Worm (Caenorhabditis elegans) whole organism, young adult: Measurements from ENCODE around the gene C01G10.5.
A peak's percentile ranks its signal among the peaks of the same experiment; 100 is the strongest.

Source experiments
- B0035.1 ChIP-seq: sonication (generic microtip); optimal IDR thresholded peaks from 2 replicates; lab custom pipeline; 2016; ENCODE audit warnings: missing genetic modification characterization, mild to moderate bottlenecking, missing compliant biosample characterization, missing genotype, missing genetic modification reagents
- F10E7.11 ChIP-seq: sonication (generic microtip); optimal IDR thresholded peaks from 2 replicates; lab custom pipeline; 2017; ENCODE audit warnings: mild to moderate bottlenecking, missing genetic modification characterization, moderate library complexity, missing compliant biosample characterization
- F52B5.7 ChIP-seq: sonication (generic microtip); optimal IDR thresholded peaks from 2 replicates; lab custom pipeline; 2016; ENCODE audit warnings: mild to moderate bottlenecking, missing genetic modification characterization, missing compliant biosample characterization
- K11D2.4 ChIP-seq: fragments of 200-800 bp; sonication (Bioruptor generic); IDR thresholded peaks from 2 replicates; pipeline ENCODE4 v1.3.6; 2022; ENCODE audit warnings: missing genetic modification reagents, missing genetic modification characterization, missing compliant biosample characterization
- Y95B8A.8 ChIP-seq: fragments of 200-800 bp; sonication (Bioruptor generic); IDR thresholded peaks from 2 replicates; pipeline ENCODE4 v1.3.6; 2022; ENCODE audit warnings: missing genetic modification reagents, missing genetic modification characterization, missing compliant biosample characterization
- ccch-3 ChIP-seq: fragments of 200-800 bp; sonication (Bioruptor generic); optimal IDR thresholded peaks from 2 replicates; lab custom pipeline; 2018; ENCODE audit warnings: mild to moderate bottlenecking, missing genetic modification characterization, missing compliant biosample characterization
- die-1 ChIP-seq: sonication (generic microtip); optimal IDR thresholded peaks from 2 replicates; lab custom pipeline; 2016; ENCODE audit warnings: missing genotype, mild to moderate bottlenecking, missing genetic modification characterization, missing compliant biosample characterization
- dpff-1 ChIP-seq: sonication (generic microtip); optimal IDR thresholded peaks from 2 replicates; lab custom pipeline; 2017; ENCODE audit warnings: mild to moderate bottlenecking, missing genetic modification characterization, missing compliant biosample characterization
- him-1 ChIP-seq: sonication (generic microtip); optimal IDR thresholded peaks from 2 replicates; lab custom pipeline; 2016; ENCODE audit warnings: missing genotype, missing genetic modification reagents, missing genetic modification characterization, missing compliant biosample characterization
- nhr-120 ChIP-seq: fragments of 200-800 bp; sonication (Bioruptor generic); IDR thresholded peaks from 2 replicates; pipeline ENCODE4 v1.3.6; 2022; ENCODE audit warnings: missing genetic modification characterization, missing compliant biosample characterization
- sptf-2 ChIP-seq: fragments of 200-800 bp; sonication (Bioruptor generic); optimal IDR thresholded peaks from 2 replicates; lab custom pipeline; 2018; ENCODE audit warnings: mild to moderate bottlenecking, missing genetic modification characterization, missing compliant biosample characterization
- unc-62 ChIP-seq: fragments of 150-350 bp; optimal IDR thresholded peaks from 2 replicates; lab custom pipeline; 2014; ENCODE audit warnings: missing biosample characterization, missing genetic modification reagents, missing genetic modification characterization
- ztf-25 ChIP-seq: fragments of 200-800 bp; sonication (Bioruptor generic); IDR thresholded peaks from 2 replicates; pipeline ENCODE4 v1.3.6; 2022; ENCODE audit warnings: missing genetic modification reagents, missing genetic modification characterization, missing compliant biosample characterization

ce11 chrV:15082291-15082690 is 7.0 kb downstream of the C01G10.5 start, which contains the start of the genes C01G10.10 and C01G10.9:
- TF ChIP-seq die-1 (no peak), B0035.1 (tag; lab: Kevin White, UChicago) (no peak), unc-62 (no peak), F10E7.11 (no peak), nhr-120 (GFP tag; lab: Robert Waterston, UW) (no peak), him-1 (tag; lab: Kevin White, UChicago) (peak; percentile 28), K11D2.4 (GFP tag; lab: Robert Waterston, UW) (no peak), ccch-3 (GFP tag; lab: Kevin White, UChicago) (no peak), Y95B8A.8 (GFP tag; lab: Robert Waterston, UW) (no peak), ztf-25 (GFP tag; lab: Robert Waterston, UW) (no peak), sptf-2 (GFP tag; lab: Kevin White, UChicago) (no peak), F52B5.7 (tag; lab: Kevin White, UChicago) (no peak), dpff-1 (no peak)
